Worm (Caenorhabditis elegans) whole organism, L3 larva: Measurements from ENCODE around the gene ufl-1.

Experiments used
- egl-27 ChIP-seq: sonication (generic microtip); optimal IDR thresholded peaks from 4 replicates; lab custom pipeline; 2017; ENCODE audit warnings: missing biosample characterization, missing genetic modification reagents, missing genetic modification characterization
- fos-1 ChIP-seq: fragments of 150-350 bp; optimal IDR thresholded peaks from 2 replicates; lab custom pipeline; 2014; ENCODE audit warnings: missing biosample characterization, missing genetic modification characterization
- lin-39 ChIP-seq: fragments of 150-350 bp; optimal IDR thresholded peaks from 2 replicates; lab custom pipeline; 2018; ENCODE audit warnings: missing biosample characterization, missing genetic modification reagents, missing genetic modification characterization
- nfya-1 ChIP-seq: sonication (generic microtip); optimal IDR thresholded peaks from 2 replicates; lab custom pipeline; 2017; ENCODE audit warnings: missing genetic modification characterization, mild to moderate bottlenecking, missing compliant biosample characterization, antibody characterized with exemption, moderate library complexity; ENCODE audit not compliant: insufficient read depth
- nhr-11 ChIP-seq: fragments of 150-350 bp; optimal IDR thresholded peaks from 2 replicates; lab custom pipeline; 2014; ENCODE audit warnings: missing biosample characterization, missing genetic modification characterization
- nhr-12 ChIP-seq: fragments of 150-350 bp; optimal IDR thresholded peaks from 2 replicates; lab custom pipeline; 2014; ENCODE audit warnings: missing biosample characterization, missing genetic modification characterization
- nhr-237 ChIP-seq: fragments of 150-350 bp; optimal IDR thresholded peaks from 2 replicates; lab custom pipeline; 2014; ENCODE audit warnings: missing biosample characterization, missing genetic modification characterization
- nhr-43 ChIP-seq: sonication (generic microtip); optimal IDR thresholded peaks from 2 replicates; lab custom pipeline; 2016; ENCODE audit warnings: mild to moderate bottlenecking, missing genetic modification characterization, missing compliant biosample characterization; ENCODE audit not compliant: poor library complexity, severe bottlenecking
- snpc-4 ChIP-seq: fragments of 150-350 bp; optimal IDR thresholded peaks from 2 replicates; lab custom pipeline; 2014; ENCODE audit warnings: missing biosample characterization, missing genetic modification characterization
- tbx-2 ChIP-seq: sonication (generic microtip); optimal IDR thresholded peaks from 2 replicates; lab custom pipeline; 2016; ENCODE audit warnings: mild to moderate bottlenecking, missing genetic modification characterization, missing compliant biosample characterization
- unc-62 ChIP-seq: fragments of 150-350 bp; sonication (generic microtip); optimal IDR thresholded peaks from 4 replicates; lab custom pipeline; 2014; ENCODE audit warnings: missing biosample characterization, missing genetic modification reagents, missing genetic modification characterization
- ztf-4 ChIP-seq: fragments of 150-350 bp; optimal IDR thresholded peaks from 2 replicates; lab custom pipeline; 2014; ENCODE audit warnings: missing biosample characterization, missing genetic modification characterization

DNA sequence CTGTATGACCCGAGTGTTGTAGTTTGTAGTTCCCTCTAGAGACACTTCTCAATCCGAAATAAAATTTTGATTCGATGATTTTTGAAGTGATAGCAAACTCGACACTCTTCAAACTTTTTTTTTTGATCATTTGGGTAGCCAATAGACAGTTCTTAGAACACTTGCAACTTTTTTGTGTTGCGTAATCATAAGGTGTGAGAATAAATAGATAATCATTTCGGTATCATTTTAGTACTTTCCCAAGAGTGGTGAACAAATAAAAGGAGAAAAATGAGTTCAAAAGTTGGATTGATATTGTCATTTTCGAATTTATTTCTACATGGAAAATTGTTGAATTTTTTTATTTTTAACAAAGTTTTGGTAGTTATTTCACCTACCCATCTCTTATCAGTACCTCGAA, 11.8 kb downstream of the ufl-1 start:
- TF ChIP-seq tbx-2 (tag; lab: Kevin White, UChicago) (no peak), snpc-4 (tag; lab: Kevin White, UChicago) (no peak), fos-1 (no peak), unc-62 (GFP tag; lab: Kevin White, UChicago) (no peak), nfya-1 (no peak), egl-27 (tag; lab: Kevin White, UChicago) (no peak), ztf-4 (tag; lab: Kevin White, UChicago) (no peak), nhr-12 (tag; lab: Kevin White, UChicago) (no peak), nhr-11 (tag; lab: Kevin White, UChicago) (no peak), nhr-43 (tag; lab: Kevin White, UChicago) (no peak), nhr-237 (tag; lab: Kevin White, UChicago) (no peak), lin-39 (no peak)
